Worm (Caenorhabditis elegans) whole organism, L1 larva: ENCODE data around the gene nhr-262.
"Not testable (repeated sequence)": the region's sequence is repeated elsewhere in the genome, so short reads cannot be mapped to it uniquely, and the experiment has no call there.

Experiments
- F16B12.6 ChIP-seq: fragments of 150-350 bp; optimal IDR thresholded peaks from 2 replicates; lab custom pipeline; 2014; ENCODE audit warnings: missing biosample characterization, missing genetic modification characterization
- elt-3 ChIP-seq, 6 experiments: fragments of 150-350 bp in 1 of 6; sonication (generic microtip); optimal IDR thresholded peaks; 2 replicates each; lab custom pipeline; 2017 to 2018; ENCODE audit warnings: missing biosample characterization in 6 of 6, missing genetic modification characterization in 6 of 6, inconsistent platforms in 1 of 6
- fos-1 ChIP-seq: fragments of 150-350 bp; optimal IDR thresholded peaks from 2 replicates; lab custom pipeline; 2014; ENCODE audit warnings: missing biosample characterization, missing genetic modification characterization
- lin-15B ChIP-seq: fragments of 150-350 bp; sonication (generic microtip); optimal IDR thresholded peaks from 3 replicates; lab custom pipeline; 2014; ENCODE audit warnings: missing biosample characterization, missing genetic modification characterization
- lsy-2 ChIP-seq, 2 experiments: fragments of 150-350 bp; optimal IDR thresholded peaks; 2 replicates each; lab custom pipeline; 2014; ENCODE audit warnings: missing biosample characterization in 2 of 2, missing genetic modification characterization in 2 of 2
- mdl-1 ChIP-seq, 2 experiments: fragments of 150-350 bp; optimal IDR thresholded peaks; 2 replicates each; lab custom pipeline; 2014 to 2017; ENCODE audit warnings: missing biosample characterization in 2 of 2, missing genetic modification characterization in 2 of 2, inconsistent platforms in 1 of 2
- unc-130 ChIP-seq: fragments of 150-350 bp; optimal IDR thresholded peaks from 2 replicates; lab custom pipeline; 2017; ENCODE audit warnings: missing biosample characterization, missing genetic modification characterization, inconsistent platforms
- unc-86 ChIP-seq: sonication (generic microtip); optimal IDR thresholded peaks from 2 replicates; lab custom pipeline; 2016; ENCODE audit warnings: missing genetic modification characterization, missing compliant biosample characterization
- zag-1 ChIP-seq: fragments of 150-350 bp; optimal IDR thresholded peaks from 2 replicates; lab custom pipeline; 2014; ENCODE audit warnings: missing biosample characterization, missing genetic modification characterization
- ztf-4 ChIP-seq: fragments of 150-350 bp; optimal IDR thresholded peaks from 2 replicates; lab custom pipeline; 2014; ENCODE audit warnings: missing biosample characterization, missing genetic modification characterization

- not testable (repeated sequence) for TF ChIP-seq ztf-4 (tag; lab: Kevin White, UChicago); fos-1 (tag; lab: Kevin White, UChicago); unc-86 (tag; lab: Kevin White, UChicago); lin-15B (tag; lab: Kevin White, UChicago); unc-130; mdl-1 (tag; optimal IDR thresholded peaks at IDR 0.05; lab: Kevin White, UChicago); zag-1 (tag; lab: Kevin White, UChicago); lsy-2 (tag; optimal IDR thresholded peaks at IDR 0.05; lab: Kevin White, UChicago); F16B12.6 (tag; lab: Kevin White, UChicago); elt-3 (tag; optimal IDR thresholded peaks at IDR 0.05; lab: Kevin White, UChicago)
Observed at ce11 chrV:16949609-16950008, 44.9 kb downstream of the nhr-262 start, which contains the start of gene fbxa-111.
